Worm (Caenorhabditis elegans) whole organism, dauer: ENCODE results near the gene ptr-25.

Experiments used
- unc-62 ChIP-seq: sonication (generic microtip); optimal IDR thresholded peaks from 2 replicates; lab custom pipeline; 2017; ENCODE audit warnings: missing biosample characterization, missing genetic modification reagents, missing genetic modification characterization

ptr-25 gene

ce11 chrIII:10486455-10486854 is 1.5 kb upstream of the ptr-25 start:
- TF ChIP-seq unc-62 (GFP tag; lab: Kevin White, UChicago), result no peak

- TF ChIP-seq unc-62 (GFP tag; lab: Kevin White, UChicago), result no peak
Observed at ce11 chrIII:10503753-10504152, 15.8 kb downstream of the ptr-25 start, which contains the start of gene rab-33. rab-33 (minus strand) TSS chrIII:10503853.

ce11 chrIII:10505182-10505581 is 17.3 kb downstream of the ptr-25 start, which contains the start of the genes taf-11.3 and urm-1:
taf-11.3 (minus strand) TSS chrIII:10505250.
urm-1 (plus strand) TSS chrIII:10505480.
- no peak for TF ChIP-seq unc-62 (GFP tag; lab: Kevin White, UChicago)

ce11 chrIII:10505943-10506698 is 18.2 kb downstream of the ptr-25 start:
- TF ChIP-seq unc-62 (GFP tag; lab: Kevin White, UChicago), result no peak

ce11 chrIII:10506699-10507248 is 18.9 kb downstream of the ptr-25 start, which contains the start of the genes sip-1 and sly-1:
sip-1 (minus strand) TSS chrIII:10506801.
sly-1 (plus strand) TSS chrIII:10507058.
- TF ChIP-seq unc-62 (GFP tag; lab: Kevin White, UChicago), result no peak

ce11 chrIII:10512570-10512969 is 24.6 kb downstream of the ptr-25 start:
- TF ChIP-seq unc-62 (GFP tag; lab: Kevin White, UChicago), result no peak

ce11 chrIII:10515751-10516150 is 27.8 kb downstream of the ptr-25 start:
- TF ChIP-seq unc-62 (GFP tag; lab: Kevin White, UChicago), result no peak

- TF ChIP-seq unc-62 (GFP tag; lab: Kevin White, UChicago), result no peak
Observed at ce11 chrIII:10518884-10519283, 31.0 kb downstream of the ptr-25 start.

ce11 chrIII:10519615-10520014 is 31.7 kb downstream of the ptr-25 start:
- no peak for TF ChIP-seq unc-62 (GFP tag; lab: Kevin White, UChicago)

- no peak for TF ChIP-seq unc-62 (GFP tag; lab: Kevin White, UChicago)
Observed at ce11 chrIII:10520523-10520922, 32.6 kb downstream of the ptr-25 start, which contains the start of gene unc-49. unc-49 (plus strand) TSS chrIII:10520762.

- TF ChIP-seq unc-62 (GFP tag; lab: Kevin White, UChicago), result no peak
Observed at ce11 chrIII:10521219-10521618, 33.3 kb downstream of the ptr-25 start.

ce11 chrIII:10523025-10523424 is 35.1 kb downstream of the ptr-25 start:
- no peak for TF ChIP-seq unc-62 (GFP tag; lab: Kevin White, UChicago)

ce11 chrIII:10524823-10525222 is 36.9 kb downstream of the ptr-25 start:
- TF ChIP-seq unc-62 (GFP tag; lab: Kevin White, UChicago), result no peak

- TF ChIP-seq unc-62 (GFP tag; lab: Kevin White, UChicago), result no peak
Observed at ce11 chrIII:10525927-10526326, 38.0 kb downstream of the ptr-25 start.

ce11 chrIII:10527446-10527845 is 39.5 kb downstream of the ptr-25 start:
- no peak for TF ChIP-seq unc-62 (GFP tag; lab: Kevin White, UChicago)

- TF ChIP-seq unc-62 (GFP tag; lab: Kevin White, UChicago), result no peak
Observed at ce11 chrIII:10533310-10533709, 45.4 kb downstream of the ptr-25 start.

- no peak for TF ChIP-seq unc-62 (GFP tag; lab: Kevin White, UChicago)
Observed at ce11 chrIII:10534191-10534590, 46.3 kb downstream of the ptr-25 start.
